Worm (Caenorhabditis elegans) whole organism, young adult: ENCODE measurements around the gene ptr-5.

Source experiments
- B0019.2 ChIP-seq: fragments of 200-800 bp; sonication (Bioruptor generic); conservative IDR thresholded peaks from 2 replicates; pipeline ENCODE4 v1.3.6; 2022; ENCODE audit warnings: missing genetic modification reagents, missing genetic modification characterization, missing compliant biosample characterization
- F49E8.2 ChIP-seq: sonication (generic microtip); optimal IDR thresholded peaks from 3 replicates; lab custom pipeline; 2017; ENCODE audit warnings: missing genetic modification characterization, mild to moderate bottlenecking, missing compliant biosample characterization, antibody characterized with exemption, moderate library complexity; ENCODE audit not compliant: insufficient read depth
- egl-18 ChIP-seq: fragments of 200-800 bp; sonication (Bioruptor generic); IDR thresholded peaks from 2 replicates; pipeline ENCODE4 v1.3.6; 2022; ENCODE audit warnings: missing genetic modification reagents, missing genetic modification characterization, missing compliant biosample characterization
- fkh-3 ChIP-seq: sonication (generic microtip); optimal IDR thresholded peaks from 2 replicates; lab custom pipeline; 2016; ENCODE audit warnings: mild to moderate bottlenecking, missing genetic modification characterization, missing compliant biosample characterization
- hmg-1.2 ChIP-seq: fragments of 200-800 bp; sonication (Bioruptor generic); IDR thresholded peaks from 2 replicates; pipeline ENCODE4 v1.3.6; 2022; ENCODE audit warnings: missing genetic modification reagents, missing genetic modification characterization, missing compliant biosample characterization
- lag-1 ChIP-seq: fragments of 200-800 bp; sonication (Bioruptor generic); IDR thresholded peaks from 2 replicates; pipeline ENCODE4 v1.3.6; 2022; ENCODE audit warnings: missing genetic modification reagents, missing genetic modification characterization, missing compliant biosample characterization
- pha-4 ChIP-seq: fragments of 150-350 bp; sonication (generic microtip); optimal IDR thresholded peaks from 2 replicates; lab custom pipeline; 2014; ENCODE audit warnings: missing biosample characterization, missing genetic modification reagents, missing genetic modification characterization

DNA sequence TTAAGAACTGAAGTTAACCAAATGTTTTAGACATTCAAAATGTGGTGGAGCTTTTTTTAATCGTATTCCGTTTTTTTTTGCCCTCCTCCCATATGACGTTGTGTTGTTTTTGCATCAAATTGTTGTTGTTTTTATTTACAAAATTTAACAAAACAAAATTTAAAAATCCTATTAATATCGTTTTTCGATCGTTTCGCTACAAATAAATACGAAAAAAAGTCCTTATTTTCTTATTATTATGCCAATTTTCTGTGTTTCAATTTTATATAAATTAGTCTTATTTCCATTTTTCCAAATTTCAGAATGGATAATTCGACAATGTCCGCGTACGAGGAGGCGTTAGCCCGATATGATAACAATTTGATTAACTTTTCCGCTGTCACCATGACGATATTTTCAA lies 41.1 kb downstream of the ptr-5 start, which contains the start of gene npr-36:
- TF ChIP-seq F49E8.2 (no peak), B0019.2 (GFP tag; lab: Robert Waterston, UW) (no peak), fkh-3 (tag; lab: Kevin White, UChicago) (no peak), pha-4 (tag; lab: Kevin White, UChicago) (no peak), lag-1 (no peak), egl-18 (GFP tag; lab: Robert Waterston, UW) (no peak), hmg-1.2 (GFP tag; lab: Robert Waterston, UW) (no peak)
